Fruit fly (Drosophila melanogaster) whole organism, embryonic: ENCODE data around the gene Kap3.

Experiments
- Abd-B ChIP-seq: fragments of 200-800 bp; sonication (Bioruptor generic); optimal IDR thresholded peaks from 2 replicates; lab custom pipeline; 2018; ENCODE audit warnings: missing biosample characterization, mild to moderate bottlenecking, missing genetic modification characterization, moderate library complexity
- B-H1 ChIP-seq: fragments of 200-800 bp; sonication (Bioruptor generic); IDR thresholded peaks from 3 replicates; pipeline ENCODE4 v1.3.6; 2022; ENCODE audit warnings: missing biosample characterization, missing genetic modification characterization
- B-H2 ChIP-seq: fragments of 200-800 bp; sonication (Bioruptor generic); optimal IDR thresholded peaks from 2 replicates; lab custom pipeline; 2018; ENCODE audit warnings: missing biosample characterization, mild to moderate bottlenecking, missing genetic modification characterization
- CG10321 ChIP-seq: fragments of 200-800 bp; sonication (Bioruptor generic); IDR thresholded peaks from 2 replicates; pipeline ENCODE4 v1.3.6; 2022; ENCODE audit warnings: missing biosample characterization, missing genetic modification characterization
- CG10366 ChIP-seq: fragments of 200-800 bp; sonication (Bioruptor generic); IDR thresholded peaks from 2 replicates; pipeline ENCODE4 v1.3.6; 2022; ENCODE audit warnings: missing biosample characterization, missing genetic modification characterization
- CG10462 ChIP-seq: fragments of 200-800 bp; sonication (Bioruptor generic); optimal IDR thresholded peaks from 2 replicates; lab custom pipeline; 2016; ENCODE audit warnings: missing biosample characterization, missing genetic modification characterization
- CG11085 ChIP-seq: fragments of 200-800 bp; sonication (Bioruptor generic); IDR thresholded peaks from 2 replicates; pipeline ENCODE4 v1.3.6; 2022; ENCODE audit warnings: missing biosample characterization, missing genetic modification characterization
- CG11723 ChIP-seq: fragments of 200-800 bp; sonication (Bioruptor generic); optimal IDR thresholded peaks from 2 replicates; lab custom pipeline; 2017; ENCODE audit warnings: missing biosample characterization, mild to moderate bottlenecking, missing genetic modification characterization
- CG1233 ChIP-seq: fragments of 200-800 bp; sonication (Bioruptor generic); optimal IDR thresholded peaks from 4 replicates; lab custom pipeline; 2018; ENCODE audit warnings: missing biosample characterization, mild to moderate bottlenecking, missing genetic modification characterization
- CG1529 ChIP-seq: fragments of 200-800 bp; sonication (Bioruptor generic); optimal IDR thresholded peaks from 3 replicates; lab custom pipeline; 2018; ENCODE audit warnings: missing biosample characterization, missing genetic modification characterization
- CG16863 ChIP-seq: fragments of 200-800 bp; sonication (Bioruptor generic); optimal IDR thresholded peaks from 3 replicates; lab custom pipeline; 2016; ENCODE audit warnings: missing biosample characterization, missing genetic modification characterization
- CG17802 ChIP-seq: fragments of 200-800 bp; sonication (Bioruptor generic); optimal IDR thresholded peaks from 2 replicates; lab custom pipeline; 2018; ENCODE audit warnings: missing biosample characterization, mild to moderate bottlenecking, missing genetic modification characterization, moderate library complexity
- CG18764 ChIP-seq: fragments of 200-800 bp; sonication (Bioruptor generic); optimal IDR thresholded peaks from 3 replicates; lab custom pipeline; 2016; ENCODE audit warnings: missing biosample characterization, missing genetic modification characterization
- CG2120 ChIP-seq: fragments of 200-800 bp; sonication (Bioruptor generic); optimal IDR thresholded peaks from 3 replicates; lab custom pipeline; 2016; ENCODE audit warnings: missing biosample characterization, missing genetic modification characterization
- CG2199 ChIP-seq: fragments of 200-800 bp; sonication (Bioruptor generic); IDR thresholded peaks from 3 replicates; pipeline ENCODE4 v1.3.6; 2022; ENCODE audit warnings: missing biosample characterization, missing genetic modification characterization
- CG30020 ChIP-seq: fragments of 200-800 bp; optimal IDR thresholded peaks from 2 replicates; lab custom pipeline; 2019; ENCODE audit warnings: missing biosample characterization, mild to moderate bottlenecking, missing genetic modification characterization, moderate library complexity
- CG3281 ChIP-seq: fragments of 200-800 bp; sonication (Bioruptor generic); optimal IDR thresholded peaks from 3 replicates; lab custom pipeline; 2017; ENCODE audit warnings: missing biosample characterization, mild to moderate bottlenecking, missing genetic modification characterization
- CG5953 ChIP-seq: fragments of 200-800 bp; sonication (Bioruptor generic); IDR thresholded peaks from 2 replicates; pipeline ENCODE4 v1.3.6; 2022; ENCODE audit warnings: missing biosample characterization, missing genetic modification characterization
- CG7963 ChIP-seq: fragments of 200-800 bp; sonication (Bioruptor generic); IDR thresholded peaks from 3 replicates; pipeline ENCODE4 v1.3.6; 2022; ENCODE audit warnings: missing biosample characterization, missing genetic modification characterization; ENCODE audit not compliant: partially characterized antibody
- CG7987 ChIP-seq: fragments of 200-800 bp; sonication (Bioruptor generic); optimal IDR thresholded peaks from 2 replicates; lab custom pipeline; 2018; ENCODE audit warnings: missing biosample characterization, mild to moderate bottlenecking, missing genetic modification characterization, moderate library complexity
- Chrac-16 ChIP-seq: fragments of 200-800 bp; sonication (Bioruptor generic); optimal IDR thresholded peaks from 3 replicates; lab custom pipeline; 2016; ENCODE audit warnings: missing biosample characterization, missing genetic modification characterization
- Dfd ChIP-seq, 2 experiments: fragments of >200 bp; optimal IDR thresholded peaks; 2 replicates each; lab custom pipeline; 2017; ENCODE audit warnings: missing biosample characterization in 2 of 2, missing genetic modification characterization in 2 of 2
- Fer2 ChIP-seq: fragments of 200-800 bp; sonication (Bioruptor generic); optimal IDR thresholded peaks from 2 replicates; lab custom pipeline; 2018; ENCODE audit warnings: missing biosample characterization, mild to moderate bottlenecking, missing genetic modification characterization, moderate library complexity
- Hr39 ChIP-seq: fragments of >200 bp; optimal IDR thresholded peaks from 2 replicates; lab custom pipeline; 2017
- Hr51 ChIP-seq, 2 experiments: fragments of 200-800 bp; sonication (Bioruptor generic); optimal IDR thresholded peaks; 2 replicates in 1 of 2; 3 replicates in 1 of 2; lab custom pipeline; 2016 to 2018; ENCODE audit warnings: missing biosample characterization in 2 of 2, missing genetic modification characterization in 2 of 2, mild to moderate bottlenecking in 1 of 2, moderate library complexity in 1 of 2
- Lhr ChIP-seq: fragments of 200-800 bp; sonication (Bioruptor generic); optimal IDR thresholded peaks from 3 replicates; lab custom pipeline; 2017; ENCODE audit warnings: mild to moderate bottlenecking, missing biosample characterization, missing genetic modification reagents, missing genetic modification characterization
- Lpt ChIP-seq: fragments of >200 bp; optimal IDR thresholded peaks from 2 replicates; lab custom pipeline; 2018; ENCODE audit warnings: missing biosample characterization, missing genetic modification characterization
- MTF-1 ChIP-seq: fragments of 200-800 bp; sonication (Bioruptor generic); optimal IDR thresholded peaks from 2 replicates; lab custom pipeline; 2018; ENCODE audit warnings: missing biosample characterization, mild to moderate bottlenecking, missing genetic modification characterization, borderline replicate concordance
- Mes4 ChIP-seq: fragments of 200-800 bp; sonication (Bioruptor generic); optimal IDR thresholded peaks from 2 replicates; lab custom pipeline; 2016; ENCODE audit warnings: missing biosample characterization, missing genetic modification characterization
- Mrtf ChIP-seq: fragments of 200-800 bp; sonication (Bioruptor generic); IDR thresholded peaks from 3 replicates; pipeline ENCODE4 v1.3.6; 2022; ENCODE audit warnings: missing biosample characterization, missing genetic modification characterization
- Rfx ChIP-seq: fragments of 200-800 bp; sonication (Bioruptor generic); IDR thresholded peaks from 2 replicates; pipeline ENCODE4 v1.3.6; 2022; ENCODE audit warnings: missing biosample characterization, missing genetic modification characterization
- Sox100B ChIP-seq: fragments of 200-800 bp; sonication (Bioruptor generic); optimal IDR thresholded peaks from 3 replicates; lab custom pipeline; 2018; ENCODE audit warnings: missing biosample characterization, mild to moderate bottlenecking, missing genetic modification characterization
- Stat92E ChIP-seq, 3 experiments: fragments of >200 bp in 2 of 3; fragments of 200-800 bp in 1 of 3; sonication (Bioruptor generic) in 1 of 3; optimal IDR thresholded peaks; 2 replicates each; lab custom pipeline; 2017 to 2019; ENCODE audit warnings: missing biosample characterization in 3 of 3, missing genetic modification characterization in 3 of 3, mild to moderate bottlenecking in 1 of 3, moderate library complexity in 1 of 3
- Usf ChIP-seq: fragments of 200-800 bp; sonication (Bioruptor generic); optimal IDR thresholded peaks from 2 replicates; lab custom pipeline; 2017; ENCODE audit warnings: missing genotype, missing biosample characterization, missing genetic modification characterization
- bab2 ChIP-seq: fragments of 200-800 bp; sonication (Bioruptor generic); optimal IDR thresholded peaks from 2 replicates; lab custom pipeline; 2016; ENCODE audit warnings: missing biosample characterization, missing genetic modification characterization
- cwo ChIP-seq: fragments of 200-800 bp; sonication (Bioruptor generic); optimal IDR thresholded peaks from 3 replicates; lab custom pipeline; 2017; ENCODE audit warnings: missing biosample characterization, missing genetic modification characterization, mild to moderate bottlenecking, moderate library complexity, missing genetic modification reagents
- da ChIP-seq: fragments of 200-800 bp; sonication (Bioruptor generic); optimal IDR thresholded peaks from 2 replicates; lab custom pipeline; 2016; ENCODE audit warnings: missing biosample characterization, missing genetic modification characterization
- dmrt11E ChIP-seq: fragments of 200-800 bp; sonication (Bioruptor generic); optimal IDR thresholded peaks from 3 replicates; lab custom pipeline; 2018; ENCODE audit warnings: missing biosample characterization, mild to moderate bottlenecking, missing genetic modification characterization, moderate library complexity
- esg ChIP-seq: fragments of 200-800 bp; sonication (Bioruptor generic); conservative IDR thresholded peaks from 2 replicates; pipeline ENCODE4 v1.3.6; 2022; ENCODE audit warnings: missing biosample characterization, missing genetic modification characterization
- eyg ChIP-seq: fragments of 200-800 bp; sonication (Bioruptor generic); optimal IDR thresholded peaks from 3 replicates; lab custom pipeline; 2016; ENCODE audit warnings: missing biosample characterization, missing genetic modification characterization
- gsb-n ChIP-seq: fragments of 200-800 bp; sonication (Bioruptor generic); optimal IDR thresholded peaks from 3 replicates; lab custom pipeline; 2018; ENCODE audit warnings: missing biosample characterization, mild to moderate bottlenecking, missing genetic modification characterization
- h ChIP-seq: fragments of >200 bp; optimal IDR thresholded peaks from 2 replicates; lab custom pipeline; 2017
- maf-S ChIP-seq: fragments of 200-800 bp; sonication (Bioruptor generic); optimal IDR thresholded peaks from 2 replicates; lab custom pipeline; 2016; ENCODE audit warnings: missing biosample characterization, missing genetic modification characterization
- pho ChIP-seq: fragments of 200-800 bp; sonication (Bioruptor generic); optimal IDR thresholded peaks from 2 replicates; lab custom pipeline; 2016; ENCODE audit warnings: missing biosample characterization, missing genetic modification characterization
- pros ChIP-seq: fragments of 200-800 bp; sonication (Bioruptor generic); optimal IDR thresholded peaks from 3 replicates; lab custom pipeline; 2019; ENCODE audit warnings: missing biosample characterization, mild to moderate bottlenecking, missing genetic modification characterization, moderate library complexity
- ranshi ChIP-seq: fragments of 200-800 bp; sonication (Bioruptor generic); IDR thresholded peaks from 2 replicates; pipeline ENCODE4 v1.3.6; 2022; ENCODE audit warnings: missing biosample characterization, missing genetic modification characterization
- sr ChIP-seq: fragments of 200-800 bp; sonication (Bioruptor generic); IDR thresholded peaks from 3 replicates; pipeline ENCODE4 v1.3.6; 2022; ENCODE audit warnings: missing biosample characterization, missing genetic modification characterization
- stc ChIP-seq: fragments of 200-800 bp; sonication (Bioruptor generic); IDR thresholded peaks from 2 replicates; pipeline ENCODE4 v1.3.6; 2022; ENCODE audit warnings: missing biosample characterization, missing genetic modification characterization
- tap ChIP-seq: fragments of 200-800 bp; optimal IDR thresholded peaks from 3 replicates; lab custom pipeline; 2019; ENCODE audit warnings: missing biosample characterization, mild to moderate bottlenecking, missing genetic modification characterization, moderate library complexity
- tll ChIP-seq, 2 experiments: fragments of 200-800 bp in 1 of 2; fragments of >200 bp in 1 of 2; sonication (Bioruptor generic) in 1 of 2; optimal IDR thresholded peaks; 2 replicates each; lab custom pipeline; 2017 to 2019; ENCODE audit warnings: missing biosample characterization in 2 of 2, missing genetic modification characterization in 2 of 2, mild to moderate bottlenecking in 1 of 2, moderate library complexity in 1 of 2
- trem ChIP-seq: fragments of 200-800 bp; optimal IDR thresholded peaks from 3 replicates; lab custom pipeline; 2019; ENCODE audit warnings: missing biosample characterization, mild to moderate bottlenecking, missing genetic modification characterization, moderate library complexity
- yki ChIP-seq: fragments of >200 bp; optimal IDR thresholded peaks from 3 replicates; lab custom pipeline; 2018

Kap3 gene

DNA sequence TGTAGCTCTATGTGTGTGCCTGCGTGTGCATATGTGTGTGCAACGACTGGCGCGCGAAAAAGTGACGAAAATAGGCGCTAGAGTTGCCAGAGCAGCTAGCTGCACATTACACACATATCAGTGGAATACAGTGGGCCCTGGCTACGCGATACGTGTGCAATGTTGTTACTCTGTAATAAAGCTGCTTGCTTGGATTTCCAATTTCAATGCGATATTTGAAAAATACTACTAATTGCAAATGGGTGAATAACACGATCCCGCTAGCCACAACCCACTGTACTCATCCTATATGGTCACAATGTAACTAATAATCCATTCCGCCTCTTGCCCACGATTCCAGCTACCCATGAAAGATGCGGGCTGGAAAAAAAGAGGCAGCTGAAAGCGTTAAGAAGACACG lies 11.5 kb upstream of the Kap3 start (continued):
- TF ChIP-seq trem (tag; lab: Kevin White, UChicago): peak; percentile 56
- TF ChIP-seq yki (lab: Kevin White, UChicago): no peak
- no peak for TF ChIP-seq tll (GFP tag; optimal IDR thresholded peaks at IDR 0.05; lab: Kevin White, UChicago)
- TF ChIP-seq esg (GFP tag; lab: Robert Waterston, UW): peak; percentile 93
- TF ChIP-seq CG3281 (GFP tag; lab: Kevin White, UChicago): peak; percentile 89
- TF ChIP-seq CG7987 (GFP tag; lab: Kevin White, UChicago): peak; percentile 72
- TF ChIP-seq h (lab: Kevin White, UChicago): no peak
- TF ChIP-seq MTF-1 (GFP tag; lab: Kevin White, UChicago): peak; percentile 87
- peak; percentile 90 for TF ChIP-seq pho (GFP tag; lab: Kevin White, UChicago)
- TF ChIP-seq CG5953 (GFP tag; lab: Robert Waterston, UW): peak; percentile 95
- peak; percentile 96 for TF ChIP-seq CG10366
- TF ChIP-seq stc (GFP tag; lab: Robert Waterston, UW): peak; percentile 94
- TF ChIP-seq CG7963 (GFP tag; lab: Robert Waterston, UW): no peak
- no peak for TF ChIP-seq Hr39
- TF ChIP-seq Stat92E (GFP tag; optimal IDR thresholded peaks at IDR 0.05; lab: Kevin White, UChicago): no peak
- no peak for TF ChIP-seq Lpt (GFP tag; lab: Kevin White, UChicago)
- TF ChIP-seq CG10462 (GFP tag; lab: Kevin White, UChicago): peak; percentile 88
- peak; percentile 88 for TF ChIP-seq CG1529
- peak; percentile 91 for TF ChIP-seq B-H1 (GFP tag; lab: Robert Waterston, UW)
- TF ChIP-seq Sox100B (GFP tag; lab: Kevin White, UChicago): peak; percentile 78
- peak; percentile 90 for TF ChIP-seq tap (tag; lab: Kevin White, UChicago)
- TF ChIP-seq cwo (GFP tag; lab: Kevin White, UChicago): peak; percentile 87
- TF ChIP-seq CG10321 (GFP tag; lab: Robert Waterston, UW): peak; percentile 76
- TF ChIP-seq Dfd (GFP tag; optimal IDR thresholded peaks at IDR 0.05; lab: Kevin White, UChicago): no peak
- TF ChIP-seq Lhr (GFP tag; lab: Kevin White, UChicago): peak; percentile 79
- TF ChIP-seq CG2199 (GFP tag; lab: Robert Waterston, UW): peak; percentile 96
- peak; percentile 50 for TF ChIP-seq CG30020 (tag; lab: Kevin White, UChicago)
- peak; percentile 79 for TF ChIP-seq Fer2 (tag; lab: Kevin White, UChicago)
- peak; percentile 96 for TF ChIP-seq ranshi (GFP tag; lab: Robert Waterston, UW)
- TF ChIP-seq dmrt11E (tag; lab: Kevin White, UChicago): peak; percentile 87
- TF ChIP-seq B-H2: peak; percentile 74
- TF ChIP-seq Hr51 (GFP tag; optimal IDR thresholded peaks at IDR 0.05; lab: Kevin White, UChicago): peak; percentile 89 to 92
- peak; percentile 76 for TF ChIP-seq da
- TF ChIP-seq Usf (GFP tag; lab: Kevin White, UChicago): peak; percentile 87
- peak; percentile 90 for TF ChIP-seq CG18764 (GFP tag; lab: Kevin White, UChicago)
- peak; percentile 91 for TF ChIP-seq Abd-B (GFP tag; lab: Kevin White, UChicago)
- TF ChIP-seq sr (GFP tag; lab: Robert Waterston, UW): peak; percentile 87
- TF ChIP-seq CG17802: peak; percentile 76
- peak; percentile 93 for TF ChIP-seq CG16863 (GFP tag; lab: Kevin White, UChicago)
- peak; percentile 95 for TF ChIP-seq CG2120
- TF ChIP-seq Rfx (GFP tag; lab: Robert Waterston, UW): peak; percentile 96
- TF ChIP-seq gsb-n: peak; percentile 81
- peak; percentile 96 for TF ChIP-seq Mrtf
- TF ChIP-seq bab2 (GFP tag; lab: Kevin White, UChicago): peak; percentile 95
- TF ChIP-seq maf-S: peak; percentile 90
- TF ChIP-seq CG11085 (GFP tag; lab: Robert Waterston, UW): peak; percentile 91
- peak; percentile 10 for TF ChIP-seq pros
- TF ChIP-seq eyg (GFP tag; lab: Kevin White, UChicago): peak; percentile 90
- TF ChIP-seq Chrac-16: peak; percentile 93
- peak; percentile 91 for TF ChIP-seq CG1233 (GFP tag; lab: Kevin White, UChicago)
- peak; percentile 88 for TF ChIP-seq Mes4 (GFP tag; lab: Kevin White, UChicago)
- TF ChIP-seq CG11723 (GFP tag; lab: Kevin White, UChicago): peak; percentile 90
